Fruit fly (Drosophila melanogaster) whole organism, pupa: ENCODE measurements around the gene Zip89B.

ENCODE experiments used
- CG10348 ChIP-seq: fragments of 200-800 bp; sonication (Bioruptor generic); IDR thresholded peaks from 2 replicates; pipeline ENCODE4 v1.3.6; 2022; ENCODE audit warnings: missing biosample characterization, missing genetic modification characterization
- CG14655 ChIP-seq: fragments of 200-800 bp; sonication (Bioruptor generic); optimal IDR thresholded peaks from 3 replicates; lab custom pipeline; 2017; ENCODE audit warnings: mild to moderate bottlenecking, missing biosample characterization, missing genetic modification reagents, missing genetic modification characterization
- CG17806 ChIP-seq: fragments of 200-800 bp; sonication (Bioruptor generic); optimal IDR thresholded peaks from 2 replicates; lab custom pipeline; 2018; ENCODE audit warnings: missing biosample characterization, mild to moderate bottlenecking, missing genetic modification characterization, moderate library complexity
- CG32121 ChIP-seq: fragments of 200-800 bp; sonication (Bioruptor generic); IDR thresholded peaks from 2 replicates; pipeline ENCODE4 v1.3.6; 2022; ENCODE audit warnings: missing biosample characterization, missing genetic modification characterization
- CG8301 ChIP-seq: fragments of 200-800 bp; sonication (Bioruptor generic); optimal IDR thresholded peaks from 2 replicates; lab custom pipeline; 2018; ENCODE audit warnings: missing biosample characterization, mild to moderate bottlenecking, missing genetic modification characterization
- CG9948 ChIP-seq: fragments of 200-800 bp; sonication (Bioruptor generic); optimal IDR thresholded peaks from 2 replicates; lab custom pipeline; 2018; ENCODE audit warnings: missing biosample characterization, mild to moderate bottlenecking, missing genetic modification characterization, moderate library complexity
- D1 ChIP-seq: fragments of 200-800 bp; sonication (Bioruptor generic); optimal IDR thresholded peaks from 2 replicates; lab custom pipeline; 2018; ENCODE audit warnings: missing biosample characterization, mild to moderate bottlenecking, missing genetic modification characterization, moderate library complexity
- Pif1A ChIP-seq: fragments of 200-800 bp; sonication (Bioruptor generic); optimal IDR thresholded peaks from 3 replicates; lab custom pipeline; 2016; ENCODE audit warnings: missing biosample characterization, missing genetic modification characterization
- Pif1B ChIP-seq: fragments of 200-800 bp; sonication (Bioruptor generic); optimal IDR thresholded peaks from 3 replicates; lab custom pipeline; 2016; ENCODE audit warnings: missing biosample characterization, missing genetic modification characterization
- fd96Ca ChIP-seq: fragments of 200-800 bp; sonication (Bioruptor generic); IDR thresholded peaks from 3 replicates; pipeline ENCODE4 v1.3.6; 2022; ENCODE audit warnings: missing biosample characterization, missing genetic modification characterization

DNA sequence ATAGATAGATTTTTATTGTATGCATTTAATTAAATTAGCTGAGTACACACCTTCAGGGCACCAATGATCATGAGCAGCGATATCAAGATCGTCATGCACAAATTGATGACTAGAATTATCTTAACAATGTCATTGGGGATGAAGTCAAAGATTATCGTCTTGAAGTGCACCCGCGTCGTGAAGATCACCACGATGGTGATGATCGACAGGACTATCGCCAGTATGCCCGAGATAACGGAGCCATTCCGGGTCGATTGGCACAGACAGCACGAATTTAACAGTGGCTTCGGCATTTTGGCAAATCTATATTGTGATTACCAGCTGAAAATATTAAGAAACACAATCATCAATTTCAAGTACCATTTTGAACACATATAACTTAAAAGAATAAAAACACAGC is 46.5 kb downstream of the Zip89B start:
- TF ChIP-seq CG10348 (GFP tag; lab: Robert Waterston, UW) (no peak), D1 (no peak), CG9948 (tag; lab: Kevin White, UChicago) (no peak), CG32121 (no peak), Pif1B (no peak), Pif1A (GFP tag; lab: Kevin White, UChicago) (no peak), CG17806 (no peak), CG8301 (tag; lab: Kevin White, UChicago) (no peak), CG14655 (GFP tag; lab: Kevin White, UChicago) (no peak), fd96Ca (GFP tag; lab: Robert Waterston, UW) (no peak)
